Worm (Caenorhabditis elegans): Measurements from ENCODE around the gene Y53G8AM.6.

Y53G8AM.6 gene

ce11 chrIII:3279304-3279703 is 19.7 kb upstream of the Y53G8AM.6 start (continued):
- TF ChIP-seq nhr-25 (tag; optimal IDR thresholded peaks at IDR 0.05) = peak; percentile 90
- TF ChIP-seq daf-12 (tag; optimal IDR thresholded peaks at IDR 0.05) = no peak
- TF ChIP-seq snpc-4 (tag; optimal IDR thresholded peaks at IDR 0.05) = no peak
- TF ChIP-seq zag-1 (tag; optimal IDR thresholded peaks at IDR 0.05) = no peak
- TF ChIP-seq jun-1 (tag; optimal IDR thresholded peaks at IDR 0.05) = peak; percentile 64
- TF ChIP-seq nhr-76 (tag; optimal IDR thresholded peaks at IDR 0.05) = no peak
- TF ChIP-seq ceh-28 (tag; optimal IDR thresholded peaks at IDR 0.05) = peak; percentile 82
- no peak for TF ChIP-seq ztf-11 (tag; optimal IDR thresholded peaks at IDR 0.05)
- TF ChIP-seq ceh-9 (tag; optimal IDR thresholded peaks at IDR 0.05) = no peak
- peak; percentile 63 for TF ChIP-seq nhr-11 (tag; optimal IDR thresholded peaks at IDR 0.05)

- no peak for TF ChIP-seq eor-1 (tag; optimal IDR thresholded peaks at IDR 0.05)
- no peak for TF ChIP-seq nhr-67 (tag; optimal IDR thresholded peaks at IDR 0.05)
- no peak for TF ChIP-seq pqm-1 (tag; optimal IDR thresholded peaks at IDR 0.05)
- TF ChIP-seq ZK546.5 (tag; optimal IDR thresholded peaks at IDR 0.05) = no peak
- TF ChIP-seq ztf-11 (tag; optimal IDR thresholded peaks at IDR 0.05) = no peak
- TF ChIP-seq ceh-9 (tag; optimal IDR thresholded peaks at IDR 0.05) = no peak
- TF ChIP-seq elt-2 (tag; optimal IDR thresholded peaks at IDR 0.05) = no peak
- TF ChIP-seq daf-12 (tag; optimal IDR thresholded peaks at IDR 0.05) = no peak
- no peak for TF ChIP-seq lsy-12 (tag; optimal IDR thresholded peaks at IDR 0.05)
- no peak for TF ChIP-seq pha-4 (tag; optimal IDR thresholded peaks at IDR 0.05)
- no peak for TF ChIP-seq egl-27 (tag; optimal IDR thresholded peaks at IDR 0.05)
- TF ChIP-seq nhr-23 (tag; optimal IDR thresholded peaks at IDR 0.05) = no peak
- no peak for TF ChIP-seq nhr-12 (tag; optimal IDR thresholded peaks at IDR 0.05)
- TF ChIP-seq hmg-11 (tag; optimal IDR thresholded peaks at IDR 0.05) = no peak
Observed at ce11 chrIII:3278610-3279009, 19.0 kb upstream of the Y53G8AM.6 start, which contains the start of gene Y53G8AM.8. Gene Y53G8AM.8, minus strand, starts transcription at chrIII:3278710.

ce11 chrIII:3273141-3273540 is 13.6 kb upstream of the Y53G8AM.6 start:
- TF ChIP-seq lin-39 (tag; optimal IDR thresholded peaks at IDR 0.05) = peak; percentile 12
- TF ChIP-seq pha-4 (tag; optimal IDR thresholded peaks at IDR 0.05) = peak; percentile 24
- TF ChIP-seq nhr-23 (tag; optimal IDR thresholded peaks at IDR 0.05) = peak; percentile 20
- no peak for TF ChIP-seq egl-5 (tag; optimal IDR thresholded peaks at IDR 0.05)
- TF ChIP-seq nhr-76 (tag; optimal IDR thresholded peaks at IDR 0.05) = no peak
- TF ChIP-seq nfya-1 (tag; optimal IDR thresholded peaks at IDR 0.05; ENCODE audit: insufficient read depth) = peak; percentile 50

ce11 chrIII:3271682-3272081 is 12.1 kb upstream of the Y53G8AM.6 start:
- no peak for TF ChIP-seq ceh-16 (tag; optimal IDR thresholded peaks at IDR 0.05)
- peak; percentile 71 for TF ChIP-seq elt-2 (tag; optimal IDR thresholded peaks at IDR 0.05)
- TF ChIP-seq mml-1 (tag; optimal IDR thresholded peaks at IDR 0.05) = no peak
- no peak for TF ChIP-seq eor-1 (tag; optimal IDR thresholded peaks at IDR 0.05)
- TF ChIP-seq nfya-1 (tag; optimal IDR thresholded peaks at IDR 0.05; ENCODE audit: insufficient read depth) = peak; percentile 65
- TF ChIP-seq ceh-9 (tag; optimal IDR thresholded peaks at IDR 0.05) = no peak
- peak; percentile 26 for TF ChIP-seq snpc-4 (tag; optimal IDR thresholded peaks at IDR 0.05)
- no peak for TF ChIP-seq nhr-11 (tag; optimal IDR thresholded peaks at IDR 0.05)
- TF ChIP-seq ceh-28 (tag; optimal IDR thresholded peaks at IDR 0.05) = peak; percentile 53
- no peak for TF ChIP-seq ZK546.5 (tag; optimal IDR thresholded peaks at IDR 0.05)
- TF ChIP-seq nhr-76 (tag; optimal IDR thresholded peaks at IDR 0.05) = no peak
- peak; percentile 27 for TF ChIP-seq pqm-1 (tag; optimal IDR thresholded peaks at IDR 0.05)
- TF ChIP-seq R02D3.7 (tag; optimal IDR thresholded peaks at IDR 0.05) = peak; percentile 31
- no peak for TF ChIP-seq egl-5 (tag; optimal IDR thresholded peaks at IDR 0.05)
- peak; percentile 61 for TF ChIP-seq nhr-23 (tag; optimal IDR thresholded peaks at IDR 0.05)
- no peak for TF ChIP-seq jun-1 (tag; optimal IDR thresholded peaks at IDR 0.05)
- no peak for TF ChIP-seq nhr-67 (tag; optimal IDR thresholded peaks at IDR 0.05)
- no peak for TF ChIP-seq zag-1 (tag; optimal IDR thresholded peaks at IDR 0.05)
- peak; percentile 47 for TF ChIP-seq hmg-11 (tag; optimal IDR thresholded peaks at IDR 0.05)
- no peak for TF ChIP-seq mdl-1 (tag; optimal IDR thresholded peaks at IDR 0.05)
- peak; percentile 66 for TF ChIP-seq pha-4 (tag; optimal IDR thresholded peaks at IDR 0.05)
- TF ChIP-seq tbx-2 (tag; optimal IDR thresholded peaks at IDR 0.05) = peak; percentile 54
- TF ChIP-seq aly-2 (tag; optimal IDR thresholded peaks at IDR 0.05) = no peak

ce11 chrIII:3266602-3267001 is 7.0 kb upstream of the Y53G8AM.6 start, which contains the start of gene Y53G8AM.7:
Gene Y53G8AM.7, minus strand, starts transcription at chrIII:3266702.
- no peak for TF ChIP-seq elt-3 (tag; optimal IDR thresholded peaks at IDR 0.05)

- peak; percentile 64 for TF ChIP-seq ceh-28 (tag; optimal IDR thresholded peaks at IDR 0.05)
- TF ChIP-seq ZK546.5 (tag; optimal IDR thresholded peaks at IDR 0.05) = no peak
- no peak for TF ChIP-seq nhr-67 (tag; optimal IDR thresholded peaks at IDR 0.05)
Observed at ce11 chrIII:3263696-3264095, 4.1 kb upstream of the Y53G8AM.6 start.

All from whole organism, L3 larva.